Worm (Caenorhabditis elegans) whole organism, L4 larva: Measurements from ENCODE around the gene zag-1.

ENCODE experiments used
- D1046.2 ChIP-seq: fragments of 200-800 bp; sonication (Bioruptor generic); IDR thresholded peaks from 2 replicates; pipeline ENCODE4 v1.3.6; 2022; ENCODE audit warnings: missing genetic modification characterization, missing compliant biosample characterization
- F26F4.8 ChIP-seq: fragments of 200-800 bp; sonication (Bioruptor generic); conservative IDR thresholded peaks from 2 replicates; pipeline ENCODE4 v1.3.6; 2022; ENCODE audit warnings: missing genetic modification characterization, missing compliant biosample characterization
- F44E2.7 ChIP-seq: fragments of 200-800 bp; sonication (Bioruptor generic); IDR thresholded peaks from 2 replicates; pipeline ENCODE4 v2.1.2; 2022; ENCODE audit warnings: missing genetic modification characterization, missing compliant biosample characterization
- R02D3.7 ChIP-seq: fragments of 150-350 bp; sonication (generic microtip); optimal IDR thresholded peaks from 3 replicates; lab custom pipeline; 2014; ENCODE audit warnings: missing biosample characterization, missing genetic modification characterization
- Y105C5A.15 ChIP-seq: fragments of 200-800 bp; sonication (Bioruptor generic); IDR thresholded peaks from 2 replicates; pipeline ENCODE4 v1.3.6; 2022; ENCODE audit warnings: missing genetic modification characterization, missing compliant biosample characterization
- Y48G9A.11 ChIP-seq: fragments of 200-800 bp; sonication (Bioruptor generic); IDR thresholded peaks from 2 replicates; pipeline ENCODE4 v1.3.6; 2022; ENCODE audit warnings: missing genetic modification reagents, missing genetic modification characterization, missing compliant biosample characterization
- ZK337.2 ChIP-seq: fragments of 200-800 bp; sonication (Bioruptor generic); IDR thresholded peaks from 2 replicates; pipeline ENCODE4 v1.3.6; 2022; ENCODE audit warnings: missing genetic modification reagents, missing genetic modification characterization, missing compliant biosample characterization
- aha-1 ChIP-seq: fragments of 150-350 bp; peaks from one replicate; lab custom pipeline; 2014; ENCODE audit warnings: missing biosample characterization, missing genetic modification characterization
- aly-2 ChIP-seq: sonication (generic microtip); optimal IDR thresholded peaks from 2 replicates; lab custom pipeline; 2018; ENCODE audit warnings: missing biosample characterization, missing genetic modification characterization
- ceh-28 ChIP-seq: fragments of 150-350 bp; optimal IDR thresholded peaks from 2 replicates; lab custom pipeline; 2014; ENCODE audit warnings: missing biosample characterization, missing genetic modification reagents, missing genetic modification characterization
- ceh-32 ChIP-seq: sonication (generic microtip); optimal IDR thresholded peaks from 2 replicates; lab custom pipeline; 2016; ENCODE audit warnings: mild to moderate bottlenecking, missing genetic modification characterization, missing compliant biosample characterization; ENCODE audit not compliant: poor library complexity
- daf-16 ChIP-seq, 3 experiments: sonication (generic microtip); optimal IDR thresholded peaks; 2 replicates each; lab custom pipeline; 2016 to 2017; ENCODE audit warnings: missing genetic modification characterization in 3 of 3, missing genetic modification reagents in 3 of 3, mild to moderate bottlenecking in 2 of 3, missing compliant biosample characterization in 2 of 3, missing biosample characterization in 1 of 3, moderate library complexity in 1 of 3
- dmd-6 ChIP-seq: fragments of 200-800 bp; sonication (Bioruptor generic); IDR thresholded peaks from 2 replicates; pipeline ENCODE4 v1.3.6; 2022; ENCODE audit warnings: missing genetic modification reagents, missing genetic modification characterization, missing compliant biosample characterization
- dve-1 ChIP-seq: sonication (generic microtip); optimal IDR thresholded peaks from 2 replicates; lab custom pipeline; 2017; ENCODE audit warnings: antibody characterized with exemption, mild to moderate bottlenecking, missing genetic modification characterization, missing compliant biosample characterization; ENCODE audit not compliant: insufficient read depth
- fkh-10 ChIP-seq: fragments of 150-350 bp; optimal IDR thresholded peaks from 2 replicates; lab custom pipeline; 2014; ENCODE audit warnings: missing biosample characterization, missing genetic modification reagents, missing genetic modification characterization
- hlh-11 ChIP-seq: fragments of 200-800 bp; sonication (Bioruptor generic); optimal IDR thresholded peaks from 2 replicates; lab custom pipeline; 2018; ENCODE audit warnings: mild to moderate bottlenecking, missing genetic modification characterization, missing compliant biosample characterization
- hmg-1.1 ChIP-seq: fragments of 200-800 bp; sonication (Bioruptor generic); IDR thresholded peaks from 2 replicates; pipeline ENCODE4 v1.3.6; 2022; ENCODE audit warnings: missing genetic modification reagents, missing genetic modification characterization, missing compliant biosample characterization
- jun-1 ChIP-seq: fragments of 150-350 bp; optimal IDR thresholded peaks from 2 replicates; lab custom pipeline; 2014; ENCODE audit warnings: missing biosample characterization, missing genetic modification reagents, missing genetic modification characterization
- lin-39 ChIP-seq: fragments of 150-350 bp; optimal IDR thresholded peaks from 2 replicates; lab custom pipeline; 2014; ENCODE audit warnings: missing biosample characterization, missing genetic modification reagents, missing genetic modification characterization
- mdt-29 ChIP-seq: fragments of 200-800 bp; sonication (Bioruptor generic); IDR thresholded peaks from 2 replicates; pipeline ENCODE4 v1.3.6; 2022; ENCODE audit warnings: missing genetic modification reagents, missing genetic modification characterization, missing compliant biosample characterization
- mes-2 ChIP-seq: sonication (generic microtip); optimal IDR thresholded peaks from 2 replicates; lab custom pipeline; 2016; ENCODE audit warnings: missing genotype, mild to moderate bottlenecking, missing genetic modification characterization, missing compliant biosample characterization; ENCODE audit not compliant: poor library complexity, severe bottlenecking
- nhr-28 ChIP-seq: fragments of 150-350 bp; optimal IDR thresholded peaks from 2 replicates; lab custom pipeline; 2014; ENCODE audit warnings: missing biosample characterization, missing genetic modification characterization
- nhr-41 ChIP-seq: fragments of 200-800 bp; sonication (Bioruptor generic); IDR thresholded peaks from 2 replicates; pipeline ENCODE4 v1.3.6; 2022; ENCODE audit warnings: missing genetic modification reagents, missing genetic modification characterization, missing compliant biosample characterization
- nhr-6 ChIP-seq: fragments of 150-350 bp; optimal IDR thresholded peaks from 2 replicates; lab custom pipeline; 2014; ENCODE audit warnings: missing biosample characterization, missing genetic modification characterization
- pqm-1 ChIP-seq: sonication (generic microtip); optimal IDR thresholded peaks from 2 replicates; lab custom pipeline; 2017; ENCODE audit warnings: missing biosample characterization, missing genetic modification characterization
- set-16 ChIP-seq: fragments of 200-800 bp; sonication (Bioruptor generic); IDR thresholded peaks from 2 replicates; pipeline ENCODE4 v1.3.6; 2022; ENCODE audit warnings: missing genetic modification reagents, missing genetic modification characterization, missing compliant biosample characterization
- skn-1 ChIP-seq: fragments of 150-350 bp; optimal IDR thresholded peaks from 2 replicates; lab custom pipeline; 2014; ENCODE audit warnings: missing biosample characterization, missing genetic modification characterization
- tag-97 ChIP-seq: fragments of 200-800 bp; sonication (Bioruptor generic); IDR thresholded peaks from 2 replicates; pipeline ENCODE4 v1.3.6; 2022; ENCODE audit warnings: missing genetic modification characterization, missing compliant biosample characterization
- unc-62 ChIP-seq, 3 experiments: fragments of 150-350 bp in 1 of 3; sonication (generic microtip); optimal IDR thresholded peaks in 2 of 3; peaks in 1 of 3; 1 replicate in 1 of 3; 2 replicates in 2 of 3; lab custom pipeline; 2014 to 2017; ENCODE audit warnings: missing biosample characterization in 3 of 3, missing genetic modification characterization in 3 of 3, missing genetic modification reagents in 3 of 3, missing genotype in 1 of 3
- vab-7 ChIP-seq: fragments of 200-800 bp; sonication (Bioruptor generic); IDR thresholded peaks from 2 replicates; pipeline ENCODE4 v1.3.6; 2022; ENCODE audit warnings: missing genetic modification reagents, missing genetic modification characterization, missing compliant biosample characterization
- zag-1 ChIP-seq: fragments of 150-350 bp; optimal IDR thresholded peaks from 2 replicates; lab custom pipeline; 2014; ENCODE audit warnings: missing biosample characterization, missing genetic modification characterization
- zfp-2 ChIP-seq: sonication (generic microtip); optimal IDR thresholded peaks from 2 replicates; lab custom pipeline; 2016; ENCODE audit warnings: mild to moderate bottlenecking, missing genetic modification characterization, missing compliant biosample characterization

zag-1 gene

DNA sequence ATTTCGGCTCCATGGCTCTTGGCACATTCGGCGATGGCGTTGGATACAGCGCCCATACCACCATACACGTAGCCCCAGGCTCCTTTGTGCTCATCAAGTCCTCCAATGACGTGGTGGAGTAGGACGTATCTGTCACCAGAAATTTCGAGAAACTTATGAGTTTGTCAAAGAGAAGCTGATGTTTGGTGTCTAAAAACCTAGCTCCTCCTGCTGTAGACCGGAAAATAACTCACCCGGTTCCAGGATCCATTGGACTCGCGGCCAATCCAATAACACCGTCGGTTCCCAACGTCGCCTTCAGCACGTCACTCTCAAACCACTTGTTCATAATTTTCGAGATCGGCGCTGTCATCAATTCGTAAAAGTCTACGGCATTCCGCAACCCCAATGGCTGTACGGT lies 21.3 kb downstream of the zag-1 start:
- TF ChIP-seq D1046.2 (GFP tag; lab: Robert Waterston, UW) (no peak), aha-1 (peak; percentile 91), unc-62 (GFP tag; optimal IDR thresholded peaks at IDR 0.05 in 1 of 2; lab: Kevin White, UChicago) (peak in 1 of 2 experiments; percentile 67), unc-62 (tag; optimal IDR thresholded peaks at IDR 0.05; lab: Kevin White, UChicago) (no peak)

DNA sequence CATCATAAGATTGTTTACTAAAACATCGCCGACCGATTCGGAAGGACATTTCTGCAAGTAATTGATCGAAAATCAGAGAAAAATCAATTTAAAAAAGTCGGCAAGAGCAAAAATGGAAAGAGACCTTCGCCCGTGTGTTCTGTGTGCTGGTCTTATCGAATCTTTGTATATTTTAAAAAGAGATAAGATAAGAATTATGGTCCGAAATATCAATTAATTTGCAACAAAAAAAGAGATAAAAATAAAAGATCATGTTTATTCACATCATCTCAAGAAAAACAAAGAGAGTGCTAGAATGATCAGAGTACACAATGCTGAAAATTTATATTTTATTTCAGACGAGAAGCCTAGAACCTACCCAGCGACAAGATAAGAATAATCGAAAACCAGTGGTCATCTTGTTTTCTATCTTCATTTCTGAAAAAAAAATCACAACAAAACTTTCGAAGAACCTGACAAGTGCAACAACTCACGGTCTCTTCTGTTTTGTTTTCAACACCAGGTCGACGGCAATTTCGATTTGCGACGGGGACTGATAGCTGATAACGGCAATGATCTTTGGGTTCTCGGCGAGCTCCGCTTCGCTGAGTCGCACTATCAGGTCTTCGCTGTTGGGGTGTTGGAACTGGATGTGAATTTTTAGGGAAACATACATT lies 22.8 kb downstream of the zag-1 start, which contains the start of gene F37C4.6:
TSS of gene F37C4.6 (minus strand) at position 51 of the 656 bp plus-strand sequence.
- TF ChIP-seq hlh-11, result peak; percentile 49
- no peak for TF ChIP-seq aha-1
- TF ChIP-seq daf-16 (GFP tag; optimal IDR thresholded peaks at IDR 0.05; lab: Kevin White, UChicago), result no peak
- TF ChIP-seq daf-16 (tag; optimal IDR thresholded peaks at IDR 0.05; lab: Kevin White, UChicago), result peak; percentile 85
- no peak for TF ChIP-seq vab-7 (GFP tag; lab: Robert Waterston, UW)
- peak; percentile 14; the same call in 1 of the 2 replicates for TF ChIP-seq dmd-6 (GFP tag; lab: Robert Waterston, UW)
- TF ChIP-seq zag-1 (tag; lab: Kevin White, UChicago), result no peak
- peak; percentile 9 for TF ChIP-seq nhr-28 (tag; lab: Kevin White, UChicago)
- TF ChIP-seq F26F4.8 (GFP tag; lab: Robert Waterston, UW), result no peak
- TF ChIP-seq pqm-1 (tag; lab: Kevin White, UChicago), result peak; percentile 18

DNA sequence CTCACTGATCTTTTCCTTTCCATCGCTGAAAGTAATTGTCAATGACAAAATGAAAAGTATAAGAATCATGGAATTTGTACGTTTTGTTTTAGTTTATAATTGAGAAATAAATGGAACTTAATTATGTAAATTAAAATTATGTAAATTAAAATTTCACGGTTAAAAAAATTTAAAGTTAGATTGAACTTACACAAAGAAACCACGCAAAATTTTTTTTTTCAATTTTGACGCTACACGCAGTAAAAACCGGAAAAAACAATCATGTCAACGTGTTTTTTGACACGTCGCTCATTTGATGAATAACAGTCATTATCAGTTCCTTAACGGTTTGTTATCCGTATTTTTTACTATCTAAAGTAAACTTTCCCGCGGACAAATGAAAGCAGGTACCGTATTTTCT lies 25.5 kb downstream of the zag-1 start, which contains the start of the genes F37C4.8 and oac-23:
TSS of gene F37C4.8 (minus strand) at position 101 of the 400 bp plus-strand sequence.
TSS of gene oac-23 (plus strand) at position 323 of the 400 bp plus-strand sequence.
- TF ChIP-seq nhr-6 (tag; lab: Kevin White, UChicago) (no peak), Y48G9A.11 (GFP tag; lab: Robert Waterston, UW) (no peak), daf-16 (GFP tag; optimal IDR thresholded peaks at IDR 0.05; lab: Kevin White, UChicago) (no peak), daf-16 (tag; optimal IDR thresholded peaks at IDR 0.05; lab: Kevin White, UChicago) (no peak), F44E2.7 (GFP tag; lab: Robert Waterston, UW) (no peak), skn-1 (tag; lab: Kevin White, UChicago) (no peak), ceh-32 (tag; lab: Kevin White, UChicago) (no peak), aha-1 (peak; percentile 32)

DNA sequence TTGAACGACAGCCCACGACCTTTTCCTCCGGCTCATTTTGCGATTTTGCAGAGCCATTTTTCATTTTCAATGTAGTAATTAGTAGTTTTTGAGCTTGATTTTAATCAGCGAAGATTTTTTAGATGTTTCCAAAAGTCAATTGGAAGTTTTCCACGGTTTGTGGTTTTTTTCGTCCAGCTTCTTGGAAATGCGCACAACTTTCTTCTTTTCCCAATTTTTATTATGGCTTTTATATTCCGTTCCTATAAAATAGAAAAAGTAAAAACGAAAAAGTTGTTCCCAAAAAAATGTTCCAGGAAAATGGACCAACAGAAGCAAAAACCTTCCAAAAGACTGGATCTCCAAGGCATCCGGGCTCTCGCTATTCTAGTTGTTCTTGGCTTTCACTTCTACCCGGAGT lies 29.7 kb downstream of the zag-1 start, which contains the start of gene oac-22:
TSS of gene oac-22 (plus strand) at position 301 of the 400 bp plus-strand sequence.
- TF ChIP-seq dve-1 (tag; lab: Kevin White, UChicago) (no peak), mes-2 (tag; lab: Kevin White, UChicago) (no peak), F44E2.7 (GFP tag; lab: Robert Waterston, UW) (no peak), ZK337.2 (no peak), R02D3.7 (no peak), tag-97 (GFP tag; lab: Robert Waterston, UW) (no peak), hmg-1.1 (no peak), jun-1 (tag; lab: Kevin White, UChicago) (no peak), mdt-29 (GFP tag; lab: Robert Waterston, UW) (no peak), ceh-28 (tag; lab: Kevin White, UChicago) (no peak), zfp-2 (no peak), lin-39 (tag; lab: Kevin White, UChicago) (no peak), Y105C5A.15 (GFP tag; lab: Robert Waterston, UW) (no peak), nhr-41 (GFP tag; lab: Robert Waterston, UW) (no peak), fkh-10 (no peak), aly-2 (no peak), set-16 (GFP tag; lab: Robert Waterston, UW) (no peak), hlh-11 (no peak)
- TF ChIP-seq, all 104 proteins: peak for 0
